Worm (Caenorhabditis elegans) whole organism, L4/young adult: ENCODE results near the gene srh-52.

Experiments
- W03F9.2 ChIP-seq: fragments of 150-350 bp; optimal IDR thresholded peaks from 2 replicates; lab custom pipeline; 2014; ENCODE audit warnings: missing biosample characterization, missing genetic modification characterization
- him-1 ChIP-seq: sonication (generic microtip); optimal IDR thresholded peaks from 2 replicates; lab custom pipeline; 2016; ENCODE audit warnings: missing genotype, missing genetic modification reagents, missing genetic modification characterization, missing compliant biosample characterization

- no peak for TF ChIP-seq him-1
- TF ChIP-seq W03F9.2 (tag; lab: Kevin White, UChicago), result no peak
These were observed 37.7 kb upstream of the srh-52 start, which contains the start of gene srh-264 for ce11 chrV:15413847-15414246.
